Worm (Caenorhabditis elegans): ENCODE data around the gene T23E7.6.

T23E7.6 gene

ce11 chrX:17672256-17672655 is 12.4 kb downstream of the T23E7.6 start (continued):
- peak in 1 of 2 experiments; percentile 56 for TF ChIP-seq daf-16 (GFP tag; optimal IDR thresholded peaks at IDR 0.05)
- TF ChIP-seq daf-16 (tag; optimal IDR thresholded peaks at IDR 0.05): peak; percentile 61
- TF ChIP-seq zfp-2 (tag; optimal IDR thresholded peaks at IDR 0.05): no peak
- TF ChIP-seq nhr-111 (GFP tag; optimal IDR thresholded peaks at IDR 0.05): no peak
- TF ChIP-seq dmd-9 (GFP tag; IDR thresholded peaks at IDR 0.05): no peak
- TF ChIP-seq ceh-28 (tag; optimal IDR thresholded peaks at IDR 0.05): no peak
- TF ChIP-seq arid-1 (GFP tag; conservative IDR thresholded peaks at IDR 0.05): no peak
- TF ChIP-seq ZK546.5 (tag; optimal IDR thresholded peaks at IDR 0.05): no peak
- no peak for TF ChIP-seq cey-2 (tag; optimal IDR thresholded peaks at IDR 0.05; ENCODE audit: borderline replicate concordance, insufficient read depth)
- TF ChIP-seq daf-8 (GFP tag; IDR thresholded peaks at IDR 0.05): no peak
- no peak for TF ChIP-seq F44E2.7 (GFP tag; IDR thresholded peaks at IDR 0.05)

- TF ChIP-seq mxl-3 (GFP tag; optimal IDR thresholded peaks at IDR 0.05): peak; percentile 41
- TF ChIP-seq snpc-4 (tag; optimal IDR thresholded peaks at IDR 0.05): no peak
- TF ChIP-seq daf-16 (GFP tag; optimal IDR thresholded peaks at IDR 0.05): peak in 1 of 2 experiments; percentile 83
- no peak for TF ChIP-seq daf-16 (tag; optimal IDR thresholded peaks at IDR 0.05)
- no peak for TF ChIP-seq lir-3 (tag; optimal IDR thresholded peaks at IDR 0.05)
- TF ChIP-seq nhr-28 (tag; optimal IDR thresholded peaks at IDR 0.05): peak; percentile 3
- TF ChIP-seq nhr-237 (tag; optimal IDR thresholded peaks at IDR 0.05): no peak
- no peak for TF ChIP-seq daf-19 (GFP tag; conservative IDR thresholded peaks at IDR 0.05)
- TF ChIP-seq ceh-32 (tag; optimal IDR thresholded peaks at IDR 0.05; ENCODE audit: poor library complexity): no peak
- TF ChIP-seq zag-1 (tag; optimal IDR thresholded peaks at IDR 0.05): no peak
- TF ChIP-seq ZK546.5 (tag; optimal IDR thresholded peaks at IDR 0.05): no peak
- no peak for TF ChIP-seq ZK337.2 (GFP tag; IDR thresholded peaks at IDR 0.05)
- peak; percentile 66 for TF ChIP-seq nhr-11 (tag; optimal IDR thresholded peaks at IDR 0.05)
- TF ChIP-seq unc-39 (tag; optimal IDR thresholded peaks at IDR 0.05): no peak
- TF ChIP-seq egl-27 (tag; optimal IDR thresholded peaks at IDR 0.05): no peak
- TF ChIP-seq Y48G9A.11 (GFP tag; IDR thresholded peaks at IDR 0.05): no peak
- peak; percentile 29 for TF ChIP-seq hlh-11 (tag; optimal IDR thresholded peaks at IDR 0.05)
- TF ChIP-seq unc-62 (GFP tag; optimal IDR thresholded peaks at IDR 0.05 in 1 of 2): peak in 1 of 2 experiments; percentile 95
- no peak for TF ChIP-seq unc-62 (tag; optimal IDR thresholded peaks at IDR 0.05)
- no peak for TF ChIP-seq ceh-20 (GFP tag; IDR thresholded peaks at IDR 0.05)
- no peak for TF ChIP-seq skn-1 (tag; optimal IDR thresholded peaks at IDR 0.05)
These were observed 14.1 kb downstream of the T23E7.6 start, which contains the start of gene T23E7.2 for ce11 chrX:17670379-17671077. Gene T23E7.2, plus strand, starts transcription at chrX:17671027.

ce11 chrX:17667288-17667687 is 17.3 kb downstream of the T23E7.6 start:
- peak in 1 of 2 experiments; percentile 46 for TF ChIP-seq daf-16 (GFP tag; optimal IDR thresholded peaks at IDR 0.05)
- no peak for TF ChIP-seq daf-16 (tag; optimal IDR thresholded peaks at IDR 0.05)
- TF ChIP-seq mdt-29 (GFP tag; IDR thresholded peaks at IDR 0.05): no peak
- TF ChIP-seq lin-29 (GFP tag; IDR thresholded peaks at IDR 0.05): no peak
- no peak for TF ChIP-seq unc-39 (tag; optimal IDR thresholded peaks at IDR 0.05)
- no peak for TF ChIP-seq mxl-2 (GFP tag; conservative IDR thresholded peaks at IDR 0.05)
- TF ChIP-seq nhr-77 (tag; optimal IDR thresholded peaks at IDR 0.05): no peak
- no peak for TF ChIP-seq skn-1 (tag; optimal IDR thresholded peaks at IDR 0.05)
- peak; percentile 16 for TF ChIP-seq nhr-11 (tag; optimal IDR thresholded peaks at IDR 0.05)
- TF ChIP-seq F10B5.3 (tag; optimal IDR thresholded peaks at IDR 0.05): no peak
- peak; percentile 63 for TF ChIP-seq hlh-11 (tag; optimal IDR thresholded peaks at IDR 0.05)
- no peak for TF ChIP-seq dmd-6 (GFP tag; IDR thresholded peaks at IDR 0.05)
- no peak for TF ChIP-seq tag-97 (GFP tag; IDR thresholded peaks at IDR 0.05)
- no peak for TF ChIP-seq Y5F2A.4 (GFP tag; optimal IDR thresholded peaks at IDR 0.05)
- TF ChIP-seq unc-62 (GFP tag; optimal IDR thresholded peaks at IDR 0.05 in 1 of 2): peak in 1 of 2 experiments; percentile 75
- no peak for TF ChIP-seq unc-62 (tag; optimal IDR thresholded peaks at IDR 0.05)
- TF ChIP-seq jun-1 (tag; optimal IDR thresholded peaks at IDR 0.05): no peak
- TF ChIP-seq ama-1 (optimal IDR thresholded peaks at IDR 0.05): no peak
- TF ChIP-seq nhr-48 (tag; optimal IDR thresholded peaks at IDR 0.05): no peak
- no peak for TF ChIP-seq F49E8.2 (tag; optimal IDR thresholded peaks at IDR 0.05; ENCODE audit: borderline replicate concordance)
- TF ChIP-seq hlh-30 (tag; optimal IDR thresholded peaks at IDR 0.05; ENCODE audit: insufficient read depth): no peak
- peak; percentile 77 for TF ChIP-seq aha-1 (tag)
